Fruit fly (Drosophila melanogaster): ENCODE results near the gene mtTFB1.

Gene mtTFB1

DNA sequence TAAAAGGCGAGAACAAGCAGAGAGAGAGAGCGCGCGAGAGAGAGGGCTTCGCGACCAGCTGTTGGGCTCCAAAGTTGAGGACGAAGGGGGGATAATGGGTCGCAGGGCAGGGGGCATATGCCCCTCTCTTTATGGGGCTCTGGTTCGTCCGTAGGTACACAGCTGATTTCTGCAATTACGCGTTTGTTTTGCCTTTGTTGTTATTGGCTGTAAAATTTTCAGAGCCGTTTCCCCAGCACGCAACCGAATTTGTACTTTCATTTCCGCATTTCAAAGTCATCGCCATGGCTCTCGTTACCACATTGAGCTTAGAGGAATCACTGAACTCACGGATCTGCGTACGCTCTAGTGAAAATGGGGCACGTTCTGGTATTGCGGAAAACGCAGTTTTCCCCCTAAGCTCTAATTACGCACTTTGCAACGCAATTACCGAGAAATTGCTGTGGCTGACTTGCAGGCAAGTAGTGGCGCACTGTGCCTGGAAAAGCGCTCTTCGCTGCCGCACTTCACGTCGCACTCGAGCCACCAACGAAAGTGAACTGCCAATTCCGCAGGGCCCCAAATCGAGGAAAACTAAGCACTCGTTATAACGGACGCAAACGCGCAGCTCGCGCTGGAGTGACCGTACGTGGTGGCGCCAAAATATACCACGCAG, 674 bp upstream of the mtTFB1 start, which contains the start of gene CG11658 (continued):
- peak; percentile 76 for TF ChIP-seq CG34224 (GFP tag; IDR thresholded peaks at IDR 0.05; ENCODE audit: partially characterized antibody)
- peak; percentile 41 for TF ChIP-seq gro (GFP tag; optimal IDR thresholded peaks at IDR 0.05)
- no peak for TF ChIP-seq CG33213 (GFP tag; optimal IDR thresholded peaks at IDR 0.05)
- no peak for TF ChIP-seq dm (GFP tag; optimal IDR thresholded peaks at IDR 0.05)
- TF ChIP-seq Deaf1 (tag; optimal IDR thresholded peaks at IDR 0.05), result peak; percentile 38
- TF ChIP-seq cwo (GFP tag; optimal IDR thresholded peaks at IDR 0.05), result peak; percentile 12
- 0 out of 3 replicates have a peak, but pooled peaks have one; percentile 21 for TF ChIP-seq CG14860 (GFP tag; IDR thresholded peaks at IDR 0.05; ENCODE audit: partially characterized antibody)
- TF ChIP-seq tin (GFP tag; optimal IDR thresholded peaks at IDR 0.05), result no peak
- peak; percentile 68 for TF ChIP-seq Blimp-1 (GFP tag; optimal IDR thresholded peaks at IDR 0.05)
- TF ChIP-seq slbo (GFP tag; IDR thresholded peaks at IDR 0.05), result no peak
- TF ChIP-seq HLH3B (GFP tag; IDR thresholded peaks at IDR 0.05), result no peak; the same call in 1 of the 2 replicates
- TF ChIP-seq Myb (GFP tag; optimal IDR thresholded peaks at IDR 0.05), result peak; percentile 82
- TF ChIP-seq CG12104 (GFP tag; optimal IDR thresholded peaks at IDR 0.05), result no peak
- peak; percentile 84 for TF ChIP-seq Dp (GFP tag; optimal IDR thresholded peaks at IDR 0.05)
- no peak for TF ChIP-seq CG30431 (GFP tag; optimal IDR thresholded peaks at IDR 0.05)
- TF ChIP-seq maf-S (GFP tag; optimal IDR thresholded peaks at IDR 0.05), result no peak
- peak; percentile 40 for TF ChIP-seq Nf-YC (tag; optimal IDR thresholded peaks at IDR 0.05)
- TF ChIP-seq ATbp (GFP tag; optimal IDR thresholded peaks at IDR 0.05), result peak; percentile 2
- TF ChIP-seq CG18619 (GFP tag; optimal IDR thresholded peaks at IDR 0.05), result peak; percentile 11
- peak; percentile 4 for TF ChIP-seq Rfx (GFP tag; IDR thresholded peaks at IDR 0.05)
- peak; percentile 16; the same call in 1 of the 2 replicates for TF ChIP-seq MBD-R2 (GFP tag; IDR thresholded peaks at IDR 0.05)
- TF ChIP-seq Dll (GFP tag; IDR thresholded peaks at IDR 0.05; ENCODE audit: partially characterized antibody), result peak; percentile 52; the same call in 1 of the 4 replicates
- peak; percentile 10 for TF ChIP-seq org-1 (GFP tag; optimal IDR thresholded peaks at IDR 0.05)
- TF ChIP-seq unpg (GFP tag; optimal IDR thresholded peaks at IDR 0.05), result no peak
- peak; percentile 36; the same call in 3 of the 4 replicates for TF ChIP-seq Gug (GFP tag; IDR thresholded peaks at IDR 0.05)
- TF ChIP-seq CG42726 (GFP tag; IDR thresholded peaks at IDR 0.05; ENCODE audit: partially characterized antibody), result 0 out of 2 replicates have a peak, but pooled peaks have one; percentile 12
- TF ChIP-seq CG7745 (tag; optimal IDR thresholded peaks at IDR 0.05), result no peak
- 0 out of 2 replicates have a peak, but pooled peaks have one; percentile 8 for TF ChIP-seq CG11247 (GFP tag; IDR thresholded peaks at IDR 0.05)
- TF ChIP-seq CG32767 (GFP tag; IDR thresholded peaks at IDR 0.05), result peak; percentile 95
- TF ChIP-seq CG6854 (GFP tag; optimal IDR thresholded peaks at IDR 0.05), result peak; percentile 35
- no peak for TF ChIP-seq bowl (GFP tag; IDR thresholded peaks at IDR 0.05)
- no peak for TF ChIP-seq Lhr (GFP tag; optimal IDR thresholded peaks at IDR 0.05)
- no peak for TF ChIP-seq Abd-B (GFP tag; optimal IDR thresholded peaks at IDR 0.05)
- TF ChIP-seq bsh (GFP tag; optimal IDR thresholded peaks at IDR 0.05), result peak in 1 of 2 experiments; percentile 62
- TF ChIP-seq sr (GFP tag; IDR thresholded peaks at IDR 0.05), result peak; percentile 49; the same call in 1 of the 3 replicates
- 0 out of 2 replicates have a peak, but pooled peaks have one; percentile 9 for TF ChIP-seq CG5953 (GFP tag; IDR thresholded peaks at IDR 0.05)
- peak; percentile 40; the same call in 1 of the 2 replicates for TF ChIP-seq CG14014 (GFP tag; IDR thresholded peaks at IDR 0.05)
- peak; percentile 43 for TF ChIP-seq Hmr (GFP tag; optimal IDR thresholded peaks at IDR 0.05)
- peak; percentile 13 for TF ChIP-seq CG7556 (GFP tag; optimal IDR thresholded peaks at IDR 0.05)
- peak; percentile 8 for TF ChIP-seq sd (tag; optimal IDR thresholded peaks at IDR 0.05)
- no peak for TF ChIP-seq NC2α (GFP tag; optimal IDR thresholded peaks at IDR 0.05)
- TF ChIP-seq ci (GFP tag; IDR thresholded peaks at IDR 0.05), result peak; percentile 26
- peak; percentile 44 for TF ChIP-seq Hand (GFP tag; optimal IDR thresholded peaks at IDR 0.05)
- TF ChIP-seq bbx (GFP tag; IDR thresholded peaks at IDR 0.05; ENCODE audit: partially characterized antibody), result peak; percentile 43; the same call in 1 of the 2 replicates
- TF ChIP-seq abd-A (tag; optimal IDR thresholded peaks at IDR 0.05), result peak; percentile 95
- peak; percentile 7; the same call in 1 of the 2 replicates for TF ChIP-seq CG1024 (GFP tag; IDR thresholded peaks at IDR 0.05)
- TF ChIP-seq YL-1 (GFP tag; optimal IDR thresholded peaks at IDR 0.05), result peak; percentile 10
- TF ChIP-seq CG10543 (GFP tag; optimal IDR thresholded peaks at IDR 0.05), result peak; percentile 63

Data from whole organism, embryonic.